Worm (Caenorhabditis elegans): ENCODE measurements around the gene Y54G9A.7.

DNA sequence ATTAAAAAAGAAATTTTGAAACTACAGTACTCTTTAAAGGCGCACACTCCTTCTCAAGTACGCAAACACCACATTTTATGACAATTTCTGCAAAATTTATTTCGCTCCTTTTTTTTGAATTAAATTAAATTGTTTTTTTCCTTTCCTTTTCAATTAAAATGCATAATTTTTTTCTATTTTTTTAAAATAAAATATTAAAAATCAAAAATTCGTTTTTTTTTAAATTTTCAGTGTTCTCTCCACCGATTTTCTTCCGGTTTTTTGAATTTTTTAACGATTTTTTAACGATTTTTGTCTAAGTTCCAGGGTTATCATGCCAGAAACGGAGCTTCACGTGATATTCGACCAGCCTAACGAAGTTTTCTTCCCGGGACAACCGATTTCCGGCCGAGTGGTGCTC lies 32.5 kb upstream of the Y54G9A.7 start, which contains the start of gene arrd-13:
- TF ChIP-seq ama-1 (optimal IDR thresholded peaks at IDR 0.05) (no peak), snpc-4 (tag; optimal IDR thresholded peaks at IDR 0.05) (no peak), nhr-6 (tag; optimal IDR thresholded peaks at IDR 0.05) (no peak), nhr-237 (tag; optimal IDR thresholded peaks at IDR 0.05) (no peak), R02D3.7 (tag; optimal IDR thresholded peaks at IDR 0.05) (no peak), hif-1 (tag; optimal IDR thresholded peaks at IDR 0.05) (no peak), aha-1 (tag) (no peak), cey-2 (tag; optimal IDR thresholded peaks at IDR 0.05; ENCODE audit: borderline replicate concordance, insufficient read depth) (no peak), ceh-82 (tag; optimal IDR thresholded peaks at IDR 0.05) (no peak)
